Worm (Caenorhabditis elegans) whole organism, midembryonic: Measurements from ENCODE around the gene srt-48.

Experiments
- T22C8.4 ChIP-seq: fragments of 200-800 bp; sonication (Bioruptor generic); IDR thresholded peaks from 2 replicates; pipeline ENCODE4 v1.3.6; 2022; ENCODE audit warnings: missing genetic modification characterization, missing compliant biosample characterization
- cog-1 ChIP-seq: sonication (generic microtip); optimal IDR thresholded peaks from 2 replicates; lab custom pipeline; 2016; ENCODE audit warnings: missing genetic modification characterization, missing compliant biosample characterization
- flt-1 ChIP-seq: fragments of 200-800 bp; sonication (Bioruptor generic); IDR thresholded peaks from 2 replicates; pipeline ENCODE4 v1.3.6; 2022; ENCODE audit warnings: missing genetic modification characterization, missing compliant biosample characterization
- klf-2 ChIP-seq: fragments of 200-800 bp; sonication (Bioruptor generic); conservative IDR thresholded peaks from 2 replicates; pipeline ENCODE4 v1.3.6; 2022; ENCODE audit warnings: missing genetic modification reagents, missing genetic modification characterization, missing compliant biosample characterization
- med-1 ChIP-seq: sonication (generic microtip); optimal IDR thresholded peaks from 2 replicates; lab custom pipeline; 2017; ENCODE audit warnings: missing genetic modification characterization, mild to moderate bottlenecking, missing compliant biosample characterization, antibody characterized with exemption, missing genetic modification reagents; ENCODE audit not compliant: insufficient read depth
- ref-1 ChIP-seq: fragments of 200-800 bp; sonication (Bioruptor generic); conservative IDR thresholded peaks from 2 replicates; pipeline ENCODE4 v1.3.6; 2022; ENCODE audit warnings: missing genetic modification reagents, missing genetic modification characterization, missing compliant biosample characterization
- tab-1 ChIP-seq: fragments of 200-800 bp; sonication (Bioruptor generic); IDR thresholded peaks from 2 replicates; pipeline ENCODE4 v1.3.6; 2022; ENCODE audit warnings: missing genetic modification characterization, missing compliant biosample characterization

ce11 chrIV:15016984-15017383, 51.7 kb downstream of the srt-48 start:
- no peak for TF ChIP-seq cog-1 (tag; lab: Kevin White, UChicago)
- no peak for TF ChIP-seq ref-1 (GFP tag; lab: Robert Waterston, UW)
- TF ChIP-seq klf-2, result no peak
- no peak for TF ChIP-seq med-1 (GFP tag; lab: Kevin White, UChicago)
- TF ChIP-seq flt-1 (GFP tag; lab: Robert Waterston, UW), result no peak
- TF ChIP-seq tab-1, result no peak
- TF ChIP-seq T22C8.4, result no peak
